Worm (Caenorhabditis elegans) whole organism, L3 larva: Measurements from ENCODE around the gene F27B10.1.
A peak's percentile ranks its signal among the peaks of the same experiment; 100 is the strongest.

Experiments used
- R02D3.7 ChIP-seq: fragments of 150-350 bp; optimal IDR thresholded peaks from 2 replicates; lab custom pipeline; 2014; ENCODE audit warnings: missing biosample characterization, missing genetic modification characterization
- aly-2 ChIP-seq: fragments of 150-350 bp; optimal IDR thresholded peaks from 2 replicates; lab custom pipeline; 2014; ENCODE audit warnings: missing biosample characterization, missing genetic modification characterization
- ama-1 ChIP-seq: fragments of 150-350 bp; optimal IDR thresholded peaks from 2 replicates; lab custom pipeline; 2018
- ceh-28 ChIP-seq: fragments of 150-350 bp; optimal IDR thresholded peaks from 2 replicates; lab custom pipeline; 2014; ENCODE audit warnings: missing biosample characterization, missing genetic modification reagents, missing genetic modification characterization
- ceh-82 ChIP-seq: fragments of 150-350 bp; optimal IDR thresholded peaks from 2 replicates; lab custom pipeline; 2014; ENCODE audit warnings: missing biosample characterization, missing genetic modification characterization
- ceh-9 ChIP-seq: sonication (generic microtip); optimal IDR thresholded peaks from 2 replicates; lab custom pipeline; 2018; ENCODE audit warnings: missing biosample characterization, missing genetic modification characterization
- daf-12 ChIP-seq: fragments of 150-350 bp; optimal IDR thresholded peaks from 2 replicates; lab custom pipeline; 2014; ENCODE audit warnings: missing biosample characterization, missing genetic modification reagents, missing genetic modification characterization
- egl-27 ChIP-seq: sonication (generic microtip); optimal IDR thresholded peaks from 4 replicates; lab custom pipeline; 2017; ENCODE audit warnings: missing biosample characterization, missing genetic modification reagents, missing genetic modification characterization
- egl-5 ChIP-seq: fragments of 150-350 bp; optimal IDR thresholded peaks from 2 replicates; lab custom pipeline; 2017; ENCODE audit warnings: missing biosample characterization, missing genetic modification reagents, missing genetic modification characterization, inconsistent platforms
- elt-3 ChIP-seq, 3 experiments: fragments of 150-350 bp in 1 of 3; sonication (generic microtip) in 2 of 3; optimal IDR thresholded peaks; 2 replicates in 2 of 3; 4 replicates in 1 of 3; lab custom pipeline; 2014 to 2017; ENCODE audit warnings: missing biosample characterization in 3 of 3, missing genetic modification characterization in 3 of 3
- eor-1 ChIP-seq, 2 experiments: fragments of 150-350 bp; optimal IDR thresholded peaks; 2 replicates each; lab custom pipeline; 2014 to 2018; ENCODE audit warnings: missing biosample characterization in 2 of 2, missing genetic modification characterization in 2 of 2
- fkh-10 ChIP-seq: sonication (generic microtip); optimal IDR thresholded peaks from 2 replicates; lab custom pipeline; 2017; ENCODE audit warnings: missing biosample characterization, missing genetic modification reagents, missing genetic modification characterization
- fkh-2 ChIP-seq: fragments of 150-350 bp; optimal IDR thresholded peaks from 2 replicates; lab custom pipeline; 2014; ENCODE audit warnings: missing biosample characterization, missing genetic modification reagents, missing genetic modification characterization
- fos-1 ChIP-seq: fragments of 150-350 bp; optimal IDR thresholded peaks from 2 replicates; lab custom pipeline; 2014; ENCODE audit warnings: missing biosample characterization, missing genetic modification characterization
- hmg-11 ChIP-seq: sonication (generic microtip); optimal IDR thresholded peaks from 2 replicates; lab custom pipeline; 2016; ENCODE audit warnings: missing genetic modification characterization, missing compliant biosample characterization
- jun-1 ChIP-seq: fragments of 150-350 bp; optimal IDR thresholded peaks from 2 replicates; lab custom pipeline; 2014; ENCODE audit warnings: missing biosample characterization, missing genetic modification reagents, missing genetic modification characterization
- lin-15B ChIP-seq: fragments of 150-350 bp; optimal IDR thresholded peaks from 2 replicates; lab custom pipeline; 2014; ENCODE audit warnings: missing biosample characterization, missing genetic modification characterization
- lin-39 ChIP-seq: fragments of 150-350 bp; optimal IDR thresholded peaks from 2 replicates; lab custom pipeline; 2018; ENCODE audit warnings: missing biosample characterization, missing genetic modification reagents, missing genetic modification characterization
- mdl-1 ChIP-seq: fragments of 150-350 bp; optimal IDR thresholded peaks from 2 replicates; lab custom pipeline; 2014; ENCODE audit warnings: missing biosample characterization, missing genetic modification characterization
- nfya-1 ChIP-seq: sonication (generic microtip); optimal IDR thresholded peaks from 2 replicates; lab custom pipeline; 2017; ENCODE audit warnings: missing genetic modification characterization, mild to moderate bottlenecking, missing compliant biosample characterization, antibody characterized with exemption, moderate library complexity; ENCODE audit not compliant: insufficient read depth
- nhr-11 ChIP-seq: fragments of 150-350 bp; optimal IDR thresholded peaks from 2 replicates; lab custom pipeline; 2014; ENCODE audit warnings: missing biosample characterization, missing genetic modification characterization
- nhr-23 ChIP-seq: fragments of 150-350 bp; optimal IDR thresholded peaks from 2 replicates; lab custom pipeline; 2014; ENCODE audit warnings: missing biosample characterization, missing genetic modification reagents, missing genetic modification characterization
- nhr-25 ChIP-seq: sonication (generic microtip); optimal IDR thresholded peaks from 2 replicates; lab custom pipeline; 2017; ENCODE audit warnings: missing biosample characterization, missing genetic modification characterization
- nhr-28 ChIP-seq: fragments of 150-350 bp; optimal IDR thresholded peaks from 2 replicates; lab custom pipeline; 2014; ENCODE audit warnings: missing biosample characterization, missing genetic modification characterization
- nhr-43 ChIP-seq: sonication (generic microtip); optimal IDR thresholded peaks from 2 replicates; lab custom pipeline; 2016; ENCODE audit warnings: mild to moderate bottlenecking, missing genetic modification characterization, missing compliant biosample characterization; ENCODE audit not compliant: poor library complexity, severe bottlenecking
- pha-4 ChIP-seq: fragments of 150-350 bp; optimal IDR thresholded peaks from 2 replicates; lab custom pipeline; 2014; ENCODE audit warnings: missing biosample characterization, missing genetic modification reagents, missing genetic modification characterization
- pqm-1 ChIP-seq: fragments of 150-350 bp; optimal IDR thresholded peaks from 2 replicates; lab custom pipeline; 2017; ENCODE audit warnings: missing biosample characterization, missing genetic modification characterization, inconsistent platforms
- sea-2 ChIP-seq: fragments of 150-350 bp; sonication (generic microtip); optimal IDR thresholded peaks from 4 replicates; lab custom pipeline; 2014; ENCODE audit warnings: missing biosample characterization, missing genetic modification reagents, missing genetic modification characterization
- snpc-4 ChIP-seq: fragments of 150-350 bp; optimal IDR thresholded peaks from 2 replicates; lab custom pipeline; 2014; ENCODE audit warnings: missing biosample characterization, missing genetic modification characterization
- unc-39 ChIP-seq: sonication (generic microtip); optimal IDR thresholded peaks from 4 replicates; lab custom pipeline; 2017; ENCODE audit warnings: missing biosample characterization, missing genetic modification characterization
- unc-62 ChIP-seq: fragments of 150-350 bp; sonication (generic microtip); optimal IDR thresholded peaks from 4 replicates; lab custom pipeline; 2014; ENCODE audit warnings: missing biosample characterization, missing genetic modification reagents, missing genetic modification characterization
- ztf-11 ChIP-seq: fragments of 150-350 bp; optimal IDR thresholded peaks from 2 replicates; lab custom pipeline; 2014; ENCODE audit warnings: missing biosample characterization, missing genetic modification characterization
- ztf-4 ChIP-seq: fragments of 150-350 bp; optimal IDR thresholded peaks from 2 replicates; lab custom pipeline; 2014; ENCODE audit warnings: missing biosample characterization, missing genetic modification characterization

Gene F27B10.1

DNA sequence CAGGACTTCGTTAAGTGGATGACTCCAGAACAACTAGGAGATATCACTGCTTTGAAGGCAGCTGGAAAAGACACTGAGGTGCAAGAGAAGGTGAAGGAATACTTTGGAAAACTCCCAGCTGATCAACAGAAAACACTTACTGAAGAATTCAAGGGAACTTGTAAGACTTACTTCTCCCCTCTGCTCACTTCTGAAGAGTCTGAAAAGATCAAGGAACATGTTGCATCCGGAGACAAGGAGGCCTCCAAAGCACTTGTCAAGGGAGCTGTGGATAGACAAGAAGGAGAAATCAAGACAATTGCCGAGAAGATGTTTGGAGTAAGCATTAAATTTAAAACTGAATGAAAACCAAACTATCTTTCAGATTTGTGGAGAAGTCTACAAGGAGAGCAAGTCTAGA, 7.0 kb downstream of the F27B10.1 start:
- TF ChIP-seq aly-2 (tag; lab: Kevin White, UChicago) (no peak), nhr-28 (tag; lab: Kevin White, UChicago) (no peak), R02D3.7 (tag; lab: Kevin White, UChicago) (no peak), sea-2 (GFP tag; lab: Kevin White, UChicago) (no peak), fkh-2 (tag; lab: Kevin White, UChicago) (no peak), pha-4 (no peak), jun-1 (tag; lab: Kevin White, UChicago) (no peak), ceh-82 (tag; lab: Kevin White, UChicago) (no peak), daf-12 (tag; lab: Kevin White, UChicago) (no peak), unc-62 (no peak), snpc-4 (tag; lab: Kevin White, UChicago) (no peak), ama-1 (lab: Kevin White, UChicago) (no peak), ztf-11 (tag; lab: Kevin White, UChicago) (no peak)
- TF ChIP-seq, all 47 proteins: peak for 0

ce11 chrV:7084612-7085139, 12.3 kb downstream of the F27B10.1 start, which contains the start of gene mys-1:
TSS of gene mys-1 (minus strand) at chrV:7084662.
- TF ChIP-seq daf-12 (tag; lab: Kevin White, UChicago) (no peak), lin-39 (tag; lab: Kevin White, UChicago) (peak; percentile 5), snpc-4 (tag; lab: Kevin White, UChicago) (peak; percentile 57), elt-3 (tag; optimal IDR thresholded peaks at IDR 0.05; lab: Kevin White, UChicago) (no peak), nhr-23 (peak; percentile 64), nhr-11 (tag; lab: Kevin White, UChicago) (no peak), ztf-4 (tag; lab: Kevin White, UChicago) (no peak), hmg-11 (peak; percentile 65), lin-15B (peak; percentile 65), unc-39 (tag; lab: Kevin White, UChicago) (no peak), nhr-43 (peak; percentile 55), nfya-1 (peak; percentile 49), mdl-1 (tag; lab: Kevin White, UChicago) (no peak), pha-4 (peak; percentile 50)

- TF ChIP-seq ceh-28 (tag; lab: Kevin White, UChicago) (peak; percentile 18), ceh-9 (tag; lab: Kevin White, UChicago) (no peak), nhr-23 (peak; percentile 59)
These were observed 13.2 kb downstream of the F27B10.1 start, which contains the start of gene VC5.2 for ce11 chrV:7085518-7086104. TSS of gene VC5.2 (plus strand) at chrV:7085956.

DNA sequence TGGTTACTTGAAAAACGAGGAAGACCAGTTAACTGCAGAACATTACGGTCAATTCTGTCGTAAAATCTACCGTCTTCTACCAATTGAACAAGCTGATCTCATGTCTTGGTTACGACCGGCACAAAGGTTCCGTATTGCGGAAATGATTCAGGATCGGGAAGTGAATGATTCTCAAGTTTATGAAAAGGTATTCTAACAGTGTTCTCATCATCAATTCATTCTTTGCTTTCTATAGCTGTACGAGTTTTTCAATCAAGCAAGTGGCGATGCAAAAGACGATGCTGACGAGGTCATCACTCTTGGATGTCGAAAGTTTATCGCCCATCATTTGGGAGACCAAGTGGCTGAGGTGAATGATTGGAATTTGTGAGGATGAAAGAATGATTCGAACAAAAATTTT, 14.9 kb downstream of the F27B10.1 start:
- no peak for TF ChIP-seq nfya-1
- no peak for TF ChIP-seq egl-5 (tag; lab: Kevin White, UChicago)
- no peak for TF ChIP-seq fkh-10 (GFP tag; lab: Kevin White, UChicago)
- TF ChIP-seq hmg-11, result no peak
- no peak for TF ChIP-seq ceh-82 (tag; lab: Kevin White, UChicago)
- TF ChIP-seq egl-27 (tag; lab: Kevin White, UChicago), result no peak
- no peak for TF ChIP-seq eor-1 (tag; optimal IDR thresholded peaks at IDR 0.05; lab: Kevin White, UChicago)
- TF ChIP-seq ama-1 (lab: Kevin White, UChicago), result no peak
- no peak for TF ChIP-seq R02D3.7 (tag; lab: Kevin White, UChicago)
- no peak for TF ChIP-seq ztf-11 (tag; lab: Kevin White, UChicago)
- no peak for TF ChIP-seq elt-3 (tag; optimal IDR thresholded peaks at IDR 0.05; lab: Kevin White, UChicago)
- no peak for TF ChIP-seq fos-1 (tag; lab: Kevin White, UChicago)
- no peak for TF ChIP-seq nhr-28 (tag; lab: Kevin White, UChicago)

ce11 chrV:7089217-7089616, 16.8 kb downstream of the F27B10.1 start:
- TF ChIP-seq pqm-1 (tag; lab: Kevin White, UChicago), result peak; percentile 36
- peak; percentile 73 for TF ChIP-seq nhr-43
- TF ChIP-seq nhr-25, result peak; percentile 76
- TF ChIP-seq pha-4, result peak; percentile 12
- TF ChIP-seq nhr-11 (tag; lab: Kevin White, UChicago), result no peak
- TF ChIP-seq nhr-23, result peak; percentile 33
- TF ChIP-seq, all 47 proteins: peak for 5
